Fruit fly (Drosophila melanogaster) whole organism, embryonic: ENCODE results near the gene CG14190.

Source experiments
- CG10147 ChIP-seq: fragments of 200-800 bp; sonication (Bioruptor generic); optimal IDR thresholded peaks from 2 replicates; lab custom pipeline; 2019; ENCODE audit warnings: missing biosample characterization, mild to moderate bottlenecking, missing genetic modification characterization, moderate library complexity
- CG10274 ChIP-seq: fragments of 200-800 bp; sonication (Bioruptor generic); optimal IDR thresholded peaks from 3 replicates; lab custom pipeline; 2017; ENCODE audit warnings: missing biosample characterization, mild to moderate bottlenecking, missing genetic modification characterization
- CG10543 ChIP-seq: fragments of 200-800 bp; sonication (Bioruptor generic); optimal IDR thresholded peaks from 3 replicates; lab custom pipeline; 2017; ENCODE audit warnings: missing biosample characterization, mild to moderate bottlenecking, missing genetic modification characterization, moderate library complexity
- CG10565 ChIP-seq: fragments of 200-800 bp; sonication (Bioruptor generic); optimal IDR thresholded peaks from 3 replicates; lab custom pipeline; 2016; ENCODE audit warnings: missing biosample characterization, mild to moderate bottlenecking, missing genetic modification characterization
- CG11247 ChIP-seq: fragments of 200-800 bp; sonication (Bioruptor generic); IDR thresholded peaks from 2 replicates; pipeline ENCODE4 v1.3.6; 2022; ENCODE audit warnings: missing biosample characterization, missing genetic modification characterization
- CG11723 ChIP-seq: fragments of 200-800 bp; sonication (Bioruptor generic); optimal IDR thresholded peaks from 2 replicates; lab custom pipeline; 2017; ENCODE audit warnings: missing biosample characterization, mild to moderate bottlenecking, missing genetic modification characterization
- CG12236 ChIP-seq: fragments of 200-800 bp; sonication (Bioruptor generic); optimal IDR thresholded peaks from 2 replicates; lab custom pipeline; 2016; ENCODE audit warnings: missing biosample characterization, missing genetic modification characterization
- CG13775 ChIP-seq: fragments of 200-800 bp; sonication (Bioruptor generic); optimal IDR thresholded peaks from 3 replicates; lab custom pipeline; 2017; ENCODE audit warnings: missing biosample characterization, mild to moderate bottlenecking, missing genetic modification characterization
- CG14667 ChIP-seq: fragments of 200-800 bp; sonication (Bioruptor generic); IDR thresholded peaks from 2 replicates; pipeline ENCODE4 v1.3.6; 2022; ENCODE audit warnings: missing biosample characterization, missing genetic modification characterization
- CG1603 ChIP-seq: fragments of 200-800 bp; sonication (Bioruptor generic); optimal IDR thresholded peaks from 2 replicates; lab custom pipeline; 2019; ENCODE audit warnings: missing biosample characterization, mild to moderate bottlenecking, missing genetic modification characterization, moderate library complexity
- CG16815 ChIP-seq: fragments of 200-800 bp; sonication (Bioruptor generic); optimal IDR thresholded peaks from 3 replicates; lab custom pipeline; 2017; ENCODE audit warnings: missing biosample characterization, mild to moderate bottlenecking, missing genetic modification characterization
- CG16863 ChIP-seq: fragments of 200-800 bp; sonication (Bioruptor generic); optimal IDR thresholded peaks from 3 replicates; lab custom pipeline; 2016; ENCODE audit warnings: missing biosample characterization, missing genetic modification characterization
- CG17359 ChIP-seq: fragments of 200-800 bp; sonication (Bioruptor generic); optimal IDR thresholded peaks from 3 replicates; lab custom pipeline; 2018; ENCODE audit warnings: missing biosample characterization, mild to moderate bottlenecking, missing genetic modification characterization, moderate library complexity
- CG18599 ChIP-seq: fragments of 200-800 bp; sonication (Bioruptor generic); optimal IDR thresholded peaks from 3 replicates; lab custom pipeline; 2017; ENCODE audit warnings: missing biosample characterization, missing genetic modification characterization, mild to moderate bottlenecking, moderate library complexity, missing genetic modification reagents
- CG4617 ChIP-seq: fragments of 200-800 bp; sonication (Bioruptor generic); optimal IDR thresholded peaks from 3 replicates; lab custom pipeline; 2016; ENCODE audit warnings: missing biosample characterization, missing genetic modification characterization, borderline replicate concordance
- CG4730 ChIP-seq: fragments of 200-800 bp; sonication (Bioruptor generic); IDR thresholded peaks from 2 replicates; pipeline ENCODE4 v1.3.6; 2022; ENCODE audit warnings: missing biosample characterization, missing genetic modification characterization
- CG4854 ChIP-seq: fragments of 200-800 bp; sonication (Bioruptor generic); optimal IDR thresholded peaks from 2 replicates; lab custom pipeline; 2016; ENCODE audit warnings: missing biosample characterization, missing genetic modification characterization, inconsistent platforms
- CG6765 ChIP-seq: fragments of 200-800 bp; sonication (Bioruptor generic); optimal IDR thresholded peaks from 3 replicates; lab custom pipeline; 2017; ENCODE audit warnings: missing biosample characterization, mild to moderate bottlenecking, missing genetic modification characterization
- CG6813 ChIP-seq: fragments of 200-800 bp; sonication (Bioruptor generic); optimal IDR thresholded peaks from 2 replicates; lab custom pipeline; 2017; ENCODE audit warnings: missing biosample characterization, missing genetic modification characterization, mild to moderate bottlenecking, moderate library complexity, missing genetic modification reagents
- CG7271 ChIP-seq: fragments of 200-800 bp; sonication (Bioruptor generic); optimal IDR thresholded peaks from 2 replicates; lab custom pipeline; 2018; ENCODE audit warnings: missing biosample characterization, mild to moderate bottlenecking, missing genetic modification characterization, moderate library complexity
- CG7357 ChIP-seq: fragments of 200-800 bp; sonication (Bioruptor generic); IDR thresholded peaks from 3 replicates; pipeline ENCODE4 v1.3.6; 2022; ENCODE audit warnings: missing biosample characterization, missing genetic modification characterization
- CTCF ChIP-seq: fragments of 200-800 bp; sonication (Bioruptor generic); optimal IDR thresholded peaks from 2 replicates; lab custom pipeline; 2017; ENCODE audit warnings: missing biosample characterization, mild to moderate bottlenecking, missing genetic modification characterization, moderate library complexity
- Camta ChIP-seq: fragments of 200-800 bp; sonication (Bioruptor generic); optimal IDR thresholded peaks from 2 replicates; lab custom pipeline; 2016; ENCODE audit warnings: missing biosample characterization, missing genetic modification characterization
- Ets65A ChIP-seq: fragments of 200-800 bp; sonication (Bioruptor generic); peaks from one replicate; lab custom pipeline; 2016; ENCODE audit warnings: missing biosample characterization, missing genetic modification characterization
- Fer3 ChIP-seq: fragments of 200-800 bp; sonication (Bioruptor generic); optimal IDR thresholded peaks from 2 replicates; lab custom pipeline; 2018; ENCODE audit warnings: missing biosample characterization, mild to moderate bottlenecking, missing genetic modification characterization, moderate library complexity
- MTF-1 ChIP-seq: fragments of 200-800 bp; sonication (Bioruptor generic); optimal IDR thresholded peaks from 2 replicates; lab custom pipeline; 2018; ENCODE audit warnings: missing biosample characterization, mild to moderate bottlenecking, missing genetic modification characterization, borderline replicate concordance
- Med ChIP-seq: fragments of 200-800 bp; sonication (Bioruptor generic); peaks from one replicate; lab custom pipeline; 2016; ENCODE audit warnings: missing biosample characterization, missing genetic modification characterization, mild to moderate bottlenecking, inconsistent platforms, moderate library complexity
- TFAM ChIP-seq: fragments of 200-800 bp; sonication (Bioruptor generic); optimal IDR thresholded peaks from 2 replicates; lab custom pipeline; 2017; ENCODE audit warnings: missing biosample characterization, missing genetic modification characterization, inconsistent platforms
- amos ChIP-seq: fragments of 200-800 bp; sonication (Bioruptor generic); IDR thresholded peaks from 2 replicates; pipeline ENCODE4 v1.3.6; 2022; ENCODE audit warnings: missing biosample characterization, missing genetic modification characterization; ENCODE audit not compliant: partially characterized antibody
- aop ChIP-seq: fragments of 200-800 bp; sonication (Bioruptor generic); IDR thresholded peaks from 2 replicates; pipeline ENCODE4 v1.3.6; 2022; ENCODE audit warnings: missing biosample characterization, missing genetic modification characterization
- bigmax ChIP-seq: fragments of 200-800 bp; sonication (Bioruptor generic); optimal IDR thresholded peaks from 2 replicates; lab custom pipeline; 2018; ENCODE audit warnings: missing biosample characterization, mild to moderate bottlenecking, missing genetic modification characterization
- dmrt99B ChIP-seq: fragments of 200-800 bp; sonication (Bioruptor generic); optimal IDR thresholded peaks from 2 replicates; lab custom pipeline; 2018; ENCODE audit warnings: missing biosample characterization, mild to moderate bottlenecking, missing genetic modification characterization, moderate library complexity
- hb ChIP-seq: fragments of 200-800 bp; sonication (Bioruptor generic); IDR thresholded peaks from 3 replicates; pipeline ENCODE4 v1.3.6; 2022; ENCODE audit warnings: missing biosample characterization, missing genetic modification characterization; ENCODE audit not compliant: partially characterized antibody
- nau ChIP-seq: fragments of 200-800 bp; sonication (Bioruptor generic); optimal IDR thresholded peaks from 3 replicates; lab custom pipeline; 2017; ENCODE audit warnings: missing biosample characterization, mild to moderate bottlenecking, missing genetic modification characterization, missing genetic modification reagents
- row ChIP-seq: fragments of 200-800 bp; sonication (Bioruptor generic); IDR thresholded peaks from 3 replicates; pipeline ENCODE4 v1.3.6; 2022; ENCODE audit warnings: missing biosample characterization, missing genetic modification characterization
- schlank ChIP-seq: fragments of 200-800 bp; sonication (Bioruptor generic); optimal IDR thresholded peaks from 2 replicates; lab custom pipeline; 2018; ENCODE audit warnings: missing biosample characterization, mild to moderate bottlenecking, missing genetic modification characterization
- sens ChIP-seq: fragments of 200-800 bp; sonication (Bioruptor generic); peaks from one replicate; lab custom pipeline; 2016; ENCODE audit warnings: missing biosample characterization, missing genetic modification characterization
- sob ChIP-seq: fragments of 200-800 bp; sonication (Bioruptor generic); IDR thresholded peaks from 2 replicates; pipeline ENCODE4 v1.3.6; 2022; ENCODE audit warnings: missing biosample characterization, missing genetic modification characterization
- sqz ChIP-seq: fragments of 200-800 bp; sonication (Bioruptor generic); optimal IDR thresholded peaks from 3 replicates; lab custom pipeline; 2018; ENCODE audit warnings: missing biosample characterization, mild to moderate bottlenecking, missing genetic modification characterization
- sr ChIP-seq: fragments of 200-800 bp; sonication (Bioruptor generic); IDR thresholded peaks from 3 replicates; pipeline ENCODE4 v1.3.6; 2022; ENCODE audit warnings: missing biosample characterization, missing genetic modification characterization
- usp ChIP-seq: fragments of >200 bp; optimal IDR thresholded peaks from 2 replicates; lab custom pipeline; 2017; ENCODE audit warnings: missing biosample characterization, missing genetic modification characterization
- wek ChIP-seq: fragments of 200-800 bp; sonication (Bioruptor generic); optimal IDR thresholded peaks from 3 replicates; lab custom pipeline; 2018; ENCODE audit warnings: missing biosample characterization, mild to moderate bottlenecking, missing genetic modification characterization, moderate library complexity

The CG14190 gene

dm6 chrX:19040261-19040660 is 16.4 kb upstream of the CG14190 start (continued):
- TF ChIP-seq sqz (no peak), CG1603 (tag; lab: Kevin White, UChicago) (peak; percentile 15), wek (no peak), Camta (GFP tag; lab: Kevin White, UChicago) (no peak), CG4730 (no peak), Med (GFP tag; lab: Kevin White, UChicago) (peak; percentile 55), CG11723 (GFP tag; lab: Kevin White, UChicago) (no peak), CG10147 (GFP tag; lab: Kevin White, UChicago) (no peak), CG13775 (GFP tag; lab: Kevin White, UChicago) (no peak), nau (GFP tag; lab: Kevin White, UChicago) (no peak), hb (GFP tag; lab: Robert Waterston, UW) (no peak), row (GFP tag; lab: Robert Waterston, UW) (0 out of 3 replicates have a peak, but pooled peaks have one; percentile 9), CG14667 (GFP tag; lab: Robert Waterston, UW) (no peak), sob (no peak), CG7357 (GFP tag; lab: Robert Waterston, UW) (0 out of 3 replicates have a peak, but pooled peaks have one; percentile 5), amos (no peak), sr (no peak), aop (no peak), CG10543 (GFP tag; lab: Kevin White, UChicago) (no peak), CG10565 (no peak), CG16815 (GFP tag; lab: Kevin White, UChicago) (no peak), CG12236 (GFP tag; lab: Kevin White, UChicago) (no peak), bigmax (GFP tag; lab: Kevin White, UChicago) (no peak), usp (GFP tag; lab: Kevin White, UChicago) (no peak), CG7271 (tag; lab: Kevin White, UChicago) (no peak), CG4617 (GFP tag; lab: Kevin White, UChicago) (no peak)

dm6 chrX:19050142-19050541 is 6.6 kb upstream of the CG14190 start, which contains the start of gene Diedel3:
Diedel3 (plus strand) TSS chrX:19050442.
- TF ChIP-seq CTCF (GFP tag; lab: Kevin White, UChicago) (peak; percentile 55), sens (GFP tag; lab: Kevin White, UChicago) (peak; percentile 11), Fer3 (tag; lab: Kevin White, UChicago) (no peak)
- TF ChIP-seq, all 482 proteins: peak for 2

dm6 chrX:19068873-19069272 is 12.2 kb downstream of the CG14190 start, which contains the start of gene CG34330:
CG34330 (minus strand) TSS chrX:19068973.
- TF ChIP-seq schlank (tag; lab: Kevin White, UChicago) (no peak), CG6813 (GFP tag; lab: Kevin White, UChicago) (no peak), CG16863 (no peak), Ets65A (GFP tag; lab: Kevin White, UChicago) (peak; percentile 55), usp (GFP tag; lab: Kevin White, UChicago) (no peak)

- no peak for TF ChIP-seq CG10274 (GFP tag; lab: Kevin White, UChicago)
- TF ChIP-seq CG11247 (GFP tag; lab: Robert Waterston, UW) = no peak
- no peak for TF ChIP-seq TFAM (GFP tag; lab: Kevin White, UChicago)
- TF ChIP-seq aop = no peak
- no peak for TF ChIP-seq CG18599 (GFP tag; lab: Kevin White, UChicago)
- no peak for TF ChIP-seq CG6765
- TF ChIP-seq dmrt99B (tag; lab: Kevin White, UChicago) = no peak
- TF ChIP-seq CG17359 = no peak
- TF ChIP-seq MTF-1 (GFP tag; lab: Kevin White, UChicago) = no peak
- TF ChIP-seq CG4854 (GFP tag; lab: Kevin White, UChicago) = no peak
Measured at dm6 chrX:19072969-19073368, 16.3 kb downstream of the CG14190 start.
